Worm (Caenorhabditis elegans) whole organism, late embryonic: ENCODE data around the gene Y22D7AL.6.

ENCODE experiments used
- elt-4 ChIP-seq: sonication (generic microtip); optimal IDR thresholded peaks from 2 replicates; lab custom pipeline; 2016; ENCODE audit warnings: missing genetic modification characterization, missing compliant biosample characterization
- rnt-1 ChIP-seq: sonication (generic microtip); optimal IDR thresholded peaks from 2 replicates; lab custom pipeline; 2016; ENCODE audit warnings: missing genetic modification characterization, missing compliant biosample characterization
- unc-55 ChIP-seq: sonication (generic microtip); optimal IDR thresholded peaks from 2 replicates; lab custom pipeline; 2017; ENCODE audit warnings: missing biosample characterization, missing genetic modification reagents, missing genetic modification characterization

DNA sequence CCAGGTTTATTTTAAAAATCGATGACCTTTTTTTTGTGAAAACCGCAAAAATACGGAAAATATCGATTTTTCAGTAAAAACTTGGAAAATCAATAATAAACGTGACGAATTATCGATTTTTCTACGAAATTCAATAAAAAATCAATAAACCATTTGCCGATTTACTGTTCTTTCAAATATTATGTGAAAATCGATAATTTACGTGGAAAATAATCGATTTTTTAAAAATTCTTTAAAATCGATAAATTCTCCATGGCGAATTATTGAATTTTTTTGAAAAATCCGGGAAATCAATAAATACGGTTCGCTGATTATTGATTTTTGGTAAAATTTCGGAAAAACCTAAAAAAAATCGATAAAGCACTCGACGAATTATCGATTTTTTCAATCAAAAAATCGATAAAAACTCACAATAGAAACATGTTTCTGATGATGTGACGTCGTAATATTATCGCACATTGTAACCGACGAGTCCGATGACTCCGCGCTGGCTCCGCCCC lies 20.5 kb upstream of the Y22D7AL.6 start:
- TF ChIP-seq elt-4 (tag; lab: Kevin White, UChicago) = no peak
- no peak for TF ChIP-seq unc-55 (GFP tag; lab: Kevin White, UChicago)
- no peak for TF ChIP-seq rnt-1 (tag; lab: Kevin White, UChicago)
